Worm (Caenorhabditis elegans) whole organism, L1 larva: ENCODE results near the gene F53C3.6.

Source experiments
- elt-3 ChIP-seq, 6 experiments: fragments of 150-350 bp in 1 of 6; sonication (generic microtip); optimal IDR thresholded peaks; 2 replicates each; lab custom pipeline; 2017 to 2018; ENCODE audit warnings: missing biosample characterization in 6 of 6, missing genetic modification characterization in 6 of 6, inconsistent platforms in 1 of 6
- ets-5 ChIP-seq: fragments of 200-800 bp; sonication (Bioruptor generic); IDR thresholded peaks from 2 replicates; pipeline ENCODE4 v1.3.6; 2022; ENCODE audit warnings: missing genetic modification characterization, missing compliant biosample characterization
- hpl-2 ChIP-seq: fragments of 150-350 bp; optimal IDR thresholded peaks from 2 replicates; lab custom pipeline; 2014; ENCODE audit warnings: missing biosample characterization, missing genetic modification reagents, missing genetic modification characterization
- lin-13 ChIP-seq: fragments of 150-350 bp; optimal IDR thresholded peaks from 2 replicates; lab custom pipeline; 2014; ENCODE audit warnings: missing biosample characterization, missing genetic modification reagents, missing genetic modification characterization
- lin-15B ChIP-seq: fragments of 150-350 bp; sonication (generic microtip); optimal IDR thresholded peaks from 3 replicates; lab custom pipeline; 2014; ENCODE audit warnings: missing biosample characterization, missing genetic modification characterization
- rnt-1 ChIP-seq: sonication (generic microtip); optimal IDR thresholded peaks from 2 replicates; lab custom pipeline; 2016; ENCODE audit warnings: mild to moderate bottlenecking, missing genetic modification characterization, moderate library complexity, missing compliant biosample characterization
- snpc-4 ChIP-seq: fragments of 150-350 bp; optimal IDR thresholded peaks from 2 replicates; lab custom pipeline; 2014; ENCODE audit warnings: missing biosample characterization, missing genetic modification characterization
- sox-4 ChIP-seq: sonication (generic microtip); optimal IDR thresholded peaks from 2 replicates; lab custom pipeline; 2016; ENCODE audit warnings: missing genetic modification characterization, missing compliant biosample characterization
- xbp-1 ChIP-seq: sonication (generic microtip); optimal IDR thresholded peaks from 2 replicates; lab custom pipeline; 2016; ENCODE audit warnings: missing genetic modification characterization, missing compliant biosample characterization

ce11 chrII:3902798-3903197 is 4.9 kb downstream of the F53C3.6 start, which contains the start of gene F53C3.3:
- TF ChIP-seq hpl-2 (GFP tag; lab: Kevin White, UChicago) (no peak), lin-13 (GFP tag; lab: Kevin White, UChicago) (no peak), xbp-1 (tag; lab: Kevin White, UChicago) (no peak), sox-4 (no peak), ets-5 (GFP tag; lab: Robert Waterston, UW) (no peak), snpc-4 (tag; lab: Kevin White, UChicago) (no peak), elt-3 (tag; optimal IDR thresholded peaks at IDR 0.05; lab: Kevin White, UChicago) (no peak), lin-15B (tag; lab: Kevin White, UChicago) (no peak), rnt-1 (tag; lab: Kevin White, UChicago) (no peak)
